Fruit fly (Drosophila melanogaster) whole organism: ENCODE measurements around the gene CG13247.

Source experiments
- Dll ChIP-seq: fragments of >200 bp; optimal IDR thresholded peaks from 2 replicates; lab custom pipeline; 2017
- pan ChIP-seq: fragments of >200 bp; optimal IDR thresholded peaks from 2 replicates; lab custom pipeline; 2017
- psq ChIP-seq: fragments of >200 bp; optimal IDR thresholded peaks from 2 replicates; lab custom pipeline; 2017

dm6 chr3L:20366674-20367372 is 3.3 kb upstream of the CG13247 start, which contains the start of the genes Toll-9 and in:
- TF ChIP-seq psq (lab: Kevin White, UChicago): no peak
- no peak for TF ChIP-seq pan
- TF ChIP-seq Dll: no peak
